Worm (Caenorhabditis elegans) whole organism, young adult: Measurements from ENCODE around the gene wdfy-2.

Experiments used
- B0019.2 ChIP-seq: fragments of 200-800 bp; sonication (Bioruptor generic); conservative IDR thresholded peaks from 2 replicates; pipeline ENCODE4 v1.3.6; 2022; ENCODE audit warnings: missing genetic modification reagents, missing genetic modification characterization, missing compliant biosample characterization
- B0035.1 ChIP-seq: sonication (generic microtip); optimal IDR thresholded peaks from 2 replicates; lab custom pipeline; 2016; ENCODE audit warnings: missing genetic modification characterization, mild to moderate bottlenecking, missing compliant biosample characterization, missing genotype, missing genetic modification reagents
- C06A6.2 ChIP-seq: fragments of 200-800 bp; sonication (Bioruptor generic); conservative IDR thresholded peaks from 2 replicates; pipeline ENCODE4 v1.3.6; 2022; ENCODE audit warnings: missing genetic modification characterization, missing compliant biosample characterization
- F10E7.11 ChIP-seq: sonication (generic microtip); optimal IDR thresholded peaks from 2 replicates; lab custom pipeline; 2017; ENCODE audit warnings: mild to moderate bottlenecking, missing genetic modification characterization, moderate library complexity, missing compliant biosample characterization
- F22D6.2 ChIP-seq: sonication (generic microtip); optimal IDR thresholded peaks from 2 replicates; lab custom pipeline; 2016; ENCODE audit warnings: mild to moderate bottlenecking, missing genetic modification characterization, missing compliant biosample characterization
- F33H1.4 ChIP-seq: fragments of 200-800 bp; sonication (Bioruptor generic); IDR thresholded peaks from 2 replicates; pipeline ENCODE4 v1.3.6; 2022; ENCODE audit warnings: missing genetic modification reagents, missing genetic modification characterization, missing compliant biosample characterization
- F37B4.10 ChIP-seq: fragments of 200-800 bp; sonication (Bioruptor generic); IDR thresholded peaks from 2 replicates; pipeline ENCODE4 v1.3.6; 2022; ENCODE audit warnings: missing genetic modification characterization, missing compliant biosample characterization
- F49E8.2 ChIP-seq: sonication (generic microtip); optimal IDR thresholded peaks from 3 replicates; lab custom pipeline; 2017; ENCODE audit warnings: missing genetic modification characterization, mild to moderate bottlenecking, missing compliant biosample characterization, antibody characterized with exemption, moderate library complexity; ENCODE audit not compliant: insufficient read depth
- F55B11.4 ChIP-seq: sonication (generic microtip); optimal IDR thresholded peaks from 2 replicates; lab custom pipeline; 2016; ENCODE audit warnings: missing compliant biosample characterization, missing genetic modification characterization, borderline replicate concordance; ENCODE audit not compliant: insufficient read depth
- F57A8.1 ChIP-seq: fragments of 200-800 bp; sonication (Bioruptor generic); optimal IDR thresholded peaks from 2 replicates; lab custom pipeline; 2018; ENCODE audit warnings: mild to moderate bottlenecking, missing genetic modification characterization, moderate library complexity, missing compliant biosample characterization
- F57C9.4 ChIP-seq: sonication (generic microtip); optimal IDR thresholded peaks from 2 replicates; lab custom pipeline; 2017; ENCODE audit warnings: mild to moderate bottlenecking, missing genetic modification characterization, missing compliant biosample characterization
- K11D2.4 ChIP-seq: fragments of 200-800 bp; sonication (Bioruptor generic); IDR thresholded peaks from 2 replicates; pipeline ENCODE4 v1.3.6; 2022; ENCODE audit warnings: missing genetic modification reagents, missing genetic modification characterization, missing compliant biosample characterization
- K12H6.12 ChIP-seq: fragments of 200-800 bp; sonication (Bioruptor generic); optimal IDR thresholded peaks from 2 replicates; lab custom pipeline; 2018; ENCODE audit warnings: mild to moderate bottlenecking, missing genetic modification characterization, missing compliant biosample characterization
- Y53G8AR.9 ChIP-seq: fragments of 200-800 bp; sonication (Bioruptor generic); conservative IDR thresholded peaks from 2 replicates; pipeline ENCODE4 v1.3.6; 2022; ENCODE audit warnings: missing genetic modification reagents, missing genetic modification characterization, missing compliant biosample characterization
- akir-1 ChIP-seq: fragments of 200-800 bp; sonication (Bioruptor generic); optimal IDR thresholded peaks from 2 replicates; lab custom pipeline; 2018; ENCODE audit warnings: mild to moderate bottlenecking, missing genetic modification characterization, moderate library complexity, missing compliant biosample characterization
- ama-1 ChIP-seq, 3 experiments: fragments of 150-350 bp in 1 of 3; sonication (generic microtip) in 2 of 3; optimal IDR thresholded peaks; 2 replicates each; lab custom pipeline; 2014 to 2018; ENCODE audit warnings: missing biosample characterization in 2 of 3, missing genetic modification characterization in 2 of 3, missing genetic modification reagents in 2 of 3
- attf-3 ChIP-seq: fragments of 200-800 bp; sonication (Bioruptor generic); conservative IDR thresholded peaks from 2 replicates; pipeline ENCODE4 v1.3.6; 2022; ENCODE audit warnings: missing genetic modification reagents, missing genetic modification characterization, missing compliant biosample characterization
- attf-5 ChIP-seq: fragments of 200-800 bp; sonication (Bioruptor generic); optimal IDR thresholded peaks from 2 replicates; lab custom pipeline; 2018; ENCODE audit warnings: mild to moderate bottlenecking, missing genetic modification characterization, missing compliant biosample characterization
- ccch-3 ChIP-seq: fragments of 200-800 bp; sonication (Bioruptor generic); optimal IDR thresholded peaks from 2 replicates; lab custom pipeline; 2018; ENCODE audit warnings: mild to moderate bottlenecking, missing genetic modification characterization, missing compliant biosample characterization
- cebp-2 ChIP-seq: fragments of 200-800 bp; sonication (Bioruptor generic); IDR thresholded peaks from 2 replicates; pipeline ENCODE4 v1.3.6; 2022; ENCODE audit warnings: missing genetic modification characterization, missing compliant biosample characterization
- chd-7 ChIP-seq: sonication (generic microtip); optimal IDR thresholded peaks from 2 replicates; lab custom pipeline; 2016; ENCODE audit warnings: mild to moderate bottlenecking, missing genetic modification characterization, moderate library complexity, missing compliant biosample characterization
- dox-1 ChIP-seq: fragments of 200-800 bp; sonication (Bioruptor generic); IDR thresholded peaks from 2 replicates; pipeline ENCODE4 v1.3.6; 2022; ENCODE audit warnings: missing genetic modification reagents, missing genetic modification characterization, missing compliant biosample characterization
- egl-18 ChIP-seq: fragments of 200-800 bp; sonication (Bioruptor generic); IDR thresholded peaks from 2 replicates; pipeline ENCODE4 v1.3.6; 2022; ENCODE audit warnings: missing genetic modification reagents, missing genetic modification characterization, missing compliant biosample characterization
- him-1 ChIP-seq: sonication (generic microtip); optimal IDR thresholded peaks from 2 replicates; lab custom pipeline; 2016; ENCODE audit warnings: missing genotype, missing genetic modification reagents, missing genetic modification characterization, missing compliant biosample characterization
- hmg-1.2 ChIP-seq: fragments of 200-800 bp; sonication (Bioruptor generic); IDR thresholded peaks from 2 replicates; pipeline ENCODE4 v1.3.6; 2022; ENCODE audit warnings: missing genetic modification reagents, missing genetic modification characterization, missing compliant biosample characterization
- lin-26 ChIP-seq: fragments of 200-800 bp; sonication (Bioruptor generic); IDR thresholded peaks from 2 replicates; pipeline ENCODE4 v1.3.6; 2022; ENCODE audit warnings: missing genetic modification reagents, missing genetic modification characterization, missing compliant biosample characterization
- lin-40 ChIP-seq: sonication (generic microtip); optimal IDR thresholded peaks from 2 replicates; lab custom pipeline; 2016; ENCODE audit warnings: missing genetic modification characterization, mild to moderate bottlenecking, missing compliant biosample characterization, missing genotype, missing genetic modification reagents
- lin-54 ChIP-seq: fragments of 200-800 bp; sonication (Bioruptor generic); optimal IDR thresholded peaks from 2 replicates; lab custom pipeline; 2018; ENCODE audit warnings: mild to moderate bottlenecking, missing genetic modification characterization, missing compliant biosample characterization
- lir-1 ChIP-seq: fragments of 200-800 bp; sonication (Bioruptor generic); conservative IDR thresholded peaks from 2 replicates; pipeline ENCODE4 v1.3.6; 2022; ENCODE audit warnings: missing genetic modification reagents, missing genetic modification characterization, missing compliant biosample characterization
- lsl-1 ChIP-seq: fragments of 200-800 bp; sonication (Bioruptor generic); optimal IDR thresholded peaks from 2 replicates; lab custom pipeline; 2018; ENCODE audit warnings: mild to moderate bottlenecking, missing genetic modification characterization, moderate library complexity, missing compliant biosample characterization
- madf-3 ChIP-seq: fragments of 200-800 bp; sonication (Bioruptor generic); IDR thresholded peaks from 2 replicates; pipeline ENCODE4 v1.3.6; 2022; ENCODE audit warnings: missing genetic modification reagents, missing genetic modification characterization, missing compliant biosample characterization
- nfyb-1 ChIP-seq: fragments of 200-800 bp; sonication (Bioruptor generic); IDR thresholded peaks from 2 replicates; pipeline ENCODE4 v1.3.6; 2022; ENCODE audit warnings: missing genetic modification reagents, missing genetic modification characterization, missing compliant biosample characterization
- nhr-120 ChIP-seq: fragments of 200-800 bp; sonication (Bioruptor generic); IDR thresholded peaks from 2 replicates; pipeline ENCODE4 v1.3.6; 2022; ENCODE audit warnings: missing genetic modification characterization, missing compliant biosample characterization
- nhr-90 ChIP-seq: sonication (generic microtip); optimal IDR thresholded peaks from 2 replicates; lab custom pipeline; 2016; ENCODE audit warnings: missing genotype, mild to moderate bottlenecking, missing genetic modification characterization, missing compliant biosample characterization
- rpc-1 ChIP-seq, 2 experiments: fragments of 150-350 bp in 1 of 2; sonication (generic microtip) in 1 of 2; optimal IDR thresholded peaks; 2 replicates each; lab custom pipeline; 2014 to 2018; ENCODE audit warnings: missing biosample characterization in 1 of 2, missing genetic modification characterization in 1 of 2, missing genetic modification reagents in 1 of 2, missing genotype in 1 of 2
- snpc-4 ChIP-seq, 5 experiments: fragments of 150-350 bp in 1 of 5; sonication (generic microtip) in 4 of 5; optimal IDR thresholded peaks; 2 replicates each; lab custom pipeline; 2014 to 2018; ENCODE audit warnings: missing genetic modification characterization in 5 of 5, missing biosample characterization in 3 of 5, antibody characterized with exemption in 2 of 5, mild to moderate bottlenecking in 2 of 5, missing compliant biosample characterization in 2 of 5, missing genotype in 2 of 5, moderate library complexity in 2 of 5, missing genetic modification reagents in 1 of 5
- tbp1 ChIP-seq: fragments of 200-800 bp; sonication (Bioruptor generic); optimal IDR thresholded peaks from 2 replicates; lab custom pipeline; 2018; ENCODE audit warnings: mild to moderate bottlenecking, missing genetic modification characterization, missing compliant biosample characterization
- xnd-1 ChIP-seq: sonication (generic microtip); optimal IDR thresholded peaks from 2 replicates; lab custom pipeline; 2016; ENCODE audit warnings: missing genotype, missing genetic modification reagents, missing genetic modification characterization, missing compliant biosample characterization
- zfh-2 ChIP-seq: fragments of 200-800 bp; sonication (Bioruptor generic); conservative IDR thresholded peaks from 2 replicates; pipeline ENCODE4 v1.3.6; 2022; ENCODE audit warnings: missing genetic modification reagents, missing genetic modification characterization, missing compliant biosample characterization
- ztf-22 ChIP-seq: fragments of 200-800 bp; sonication (Bioruptor generic); optimal IDR thresholded peaks from 2 replicates; lab custom pipeline; 2018; ENCODE audit warnings: mild to moderate bottlenecking, missing genetic modification characterization, moderate library complexity, missing compliant biosample characterization
- ztf-26 ChIP-seq: sonication (generic microtip); optimal IDR thresholded peaks from 2 replicates; lab custom pipeline; 2017; ENCODE audit warnings: missing genetic modification characterization, missing compliant biosample characterization
- ztf-3 ChIP-seq: fragments of 200-800 bp; sonication (Bioruptor generic); optimal IDR thresholded peaks from 2 replicates; lab custom pipeline; 2018; ENCODE audit warnings: mild to moderate bottlenecking, missing genetic modification characterization, missing compliant biosample characterization
- ztf-6 ChIP-seq: fragments of 200-800 bp; sonication (Bioruptor generic); IDR thresholded peaks from 2 replicates; pipeline ENCODE4 v1.3.6; 2022; ENCODE audit warnings: missing genetic modification reagents, missing genetic modification characterization, missing compliant biosample characterization

The wdfy-2 gene

DNA sequence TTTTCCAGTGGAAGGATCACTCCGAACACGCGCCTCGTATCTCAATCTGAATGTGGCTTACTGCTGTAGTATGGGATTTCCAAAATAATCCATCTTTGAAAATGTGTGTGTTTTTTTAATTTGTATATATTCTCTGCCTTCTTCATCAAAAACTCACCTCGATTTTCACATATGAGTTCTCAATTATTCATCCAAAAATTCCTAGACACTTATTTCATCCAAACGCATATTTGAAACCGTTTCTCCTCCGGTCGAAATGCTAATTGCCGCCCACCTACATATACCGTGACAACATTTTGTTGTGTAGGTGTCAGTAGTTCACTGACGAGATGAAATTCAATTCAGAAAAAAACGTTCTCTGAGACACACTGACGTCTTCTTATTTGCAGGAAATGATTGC lies 27.8 kb downstream of the wdfy-2 start:
- TF ChIP-seq F10E7.11 (tag; lab: Kevin White, UChicago): no peak
- TF ChIP-seq ama-1 (optimal IDR thresholded peaks at IDR 0.05; lab: Kevin White, UChicago): no peak
- TF ChIP-seq ama-1 (GFP tag; optimal IDR thresholded peaks at IDR 0.05; lab: Kevin White, UChicago): no peak
- no peak for TF ChIP-seq nfyb-1 (GFP tag; lab: Robert Waterston, UW)
- no peak for TF ChIP-seq lin-26 (GFP tag; lab: Robert Waterston, UW)
- no peak for TF ChIP-seq K11D2.4 (GFP tag; lab: Robert Waterston, UW)

DNA sequence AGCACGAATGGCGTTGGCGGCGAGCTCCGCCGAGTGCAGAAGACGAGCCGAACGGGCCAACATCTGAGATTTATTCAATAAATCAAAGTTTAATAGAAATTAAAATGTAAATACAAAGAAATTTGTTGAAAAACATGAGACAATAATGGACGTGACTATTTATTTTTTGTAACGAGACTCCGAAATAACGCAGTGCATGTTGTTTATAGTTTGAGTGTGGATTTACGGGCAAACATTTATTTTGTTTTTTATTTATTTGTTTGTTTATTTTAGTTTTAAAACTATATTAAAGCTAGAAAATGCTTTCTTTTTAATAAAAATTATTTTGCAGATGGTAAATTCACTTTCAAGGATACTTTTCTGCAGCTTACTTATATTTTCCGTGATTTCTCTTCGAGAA lies 33.0 kb downstream of the wdfy-2 start, which contains the start of the genes sdhb-1 and cup-15:
TSS of gene sdhb-1 (minus strand) at position 63 of the 400 bp plus-strand sequence.
TSS of gene cup-15 (plus strand) at position 332 of the 400 bp plus-strand sequence.
- TF ChIP-seq attf-3 (GFP tag; lab: Robert Waterston, UW) (peak; percentile 87), F33H1.4 (no peak), cebp-2 (GFP tag; lab: Robert Waterston, UW) (no peak), C06A6.2 (GFP tag; lab: Robert Waterston, UW) (no peak), F57A8.1 (GFP tag; lab: Kevin White, UChicago) (no peak), ztf-6 (GFP tag; lab: Robert Waterston, UW) (no peak), F22D6.2 (tag; lab: Kevin White, UChicago) (no peak)

DNA sequence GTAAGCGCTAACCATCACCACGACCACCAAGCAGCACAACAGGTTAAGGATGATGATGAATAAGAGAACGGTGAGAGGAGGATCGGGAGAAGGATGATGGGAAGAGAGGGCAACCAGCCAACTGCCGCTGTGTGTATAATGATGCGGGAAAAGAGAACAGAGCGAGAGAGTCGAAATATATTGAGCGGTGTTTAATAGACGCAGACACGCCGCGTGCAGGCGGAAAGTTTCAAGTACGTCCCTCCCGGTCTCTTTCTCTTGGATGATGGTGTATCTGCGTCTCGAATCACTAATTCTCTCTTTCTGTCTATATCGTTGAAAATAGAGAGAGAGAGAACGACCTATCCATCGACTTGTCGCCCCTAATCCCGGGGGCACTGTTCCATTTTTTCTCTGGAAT lies 37.1 kb downstream of the wdfy-2 start:
- TF ChIP-seq madf-3: no peak
- no peak for TF ChIP-seq nhr-90
- TF ChIP-seq K12H6.12 (tag; lab: Kevin White, UChicago): no peak
- peak; percentile 39 for TF ChIP-seq attf-5 (GFP tag; lab: Kevin White, UChicago)
- no peak for TF ChIP-seq K11D2.4 (GFP tag; lab: Robert Waterston, UW)
- no peak for TF ChIP-seq ztf-22 (GFP tag; lab: Kevin White, UChicago)
- no peak for TF ChIP-seq F49E8.2 (tag; lab: Kevin White, UChicago)
- no peak for TF ChIP-seq akir-1 (GFP tag; lab: Kevin White, UChicago)
- no peak for TF ChIP-seq egl-18 (GFP tag; lab: Robert Waterston, UW)
- TF ChIP-seq F37B4.10 (GFP tag; lab: Robert Waterston, UW): no peak
- TF ChIP-seq F22D6.2 (tag; lab: Kevin White, UChicago): no peak
- TF ChIP-seq zfh-2 (GFP tag; lab: Robert Waterston, UW): peak; percentile 43; the same call in 1 of the 2 replicates
- TF ChIP-seq B0035.1 (tag; lab: Kevin White, UChicago): no peak
- TF ChIP-seq B0019.2: no peak
- no peak for TF ChIP-seq lin-54
- no peak for TF ChIP-seq ztf-26 (tag; lab: Kevin White, UChicago)
- TF ChIP-seq lsl-1 (GFP tag; lab: Kevin White, UChicago): no peak
- no peak for TF ChIP-seq ztf-3 (GFP tag; lab: Kevin White, UChicago)
- no peak for TF ChIP-seq F55B11.4 (tag; lab: Kevin White, UChicago)
- TF ChIP-seq chd-7 (tag; lab: Kevin White, UChicago): no peak
- peak; percentile 9 for TF ChIP-seq tbp1
- peak; percentile 46; the same call in 1 of the 2 replicates for TF ChIP-seq dox-1
- TF ChIP-seq ccch-3 (GFP tag; lab: Kevin White, UChicago): no peak
- TF ChIP-seq F10E7.11 (tag; lab: Kevin White, UChicago): no peak
- TF ChIP-seq him-1 (tag; lab: Kevin White, UChicago): no peak
- TF ChIP-seq F57A8.1 (GFP tag; lab: Kevin White, UChicago): no peak
- TF ChIP-seq lin-40 (tag; lab: Kevin White, UChicago): peak; percentile 8
- TF ChIP-seq lir-1: no peak
- TF ChIP-seq xnd-1: no peak
- 0 out of 2 replicates have a peak, but pooled peaks have one; percentile 54 for TF ChIP-seq nfyb-1 (GFP tag; lab: Robert Waterston, UW)
- peak; percentile 83 for TF ChIP-seq hmg-1.2 (GFP tag; lab: Robert Waterston, UW)
- TF ChIP-seq snpc-4 (GFP tag; optimal IDR thresholded peaks at IDR 0.05; lab: Kevin White, UChicago): no peak
- TF ChIP-seq snpc-4 (tag; optimal IDR thresholded peaks at IDR 0.05; lab: Kevin White, UChicago): no peak
- TF ChIP-seq nhr-120: no peak
- TF ChIP-seq Y53G8AR.9 (GFP tag; lab: Robert Waterston, UW): no peak
- TF ChIP-seq rpc-1 (optimal IDR thresholded peaks at IDR 0.05; lab: Kevin White, UChicago): no peak
- no peak for TF ChIP-seq rpc-1 (tag; optimal IDR thresholded peaks at IDR 0.05; lab: Kevin White, UChicago)
- no peak for TF ChIP-seq F57C9.4 (tag; lab: Kevin White, UChicago)
